Fruit fly (Drosophila melanogaster) whole organism, pupa: ENCODE data around the gene Os-C.

Experiments used
- CG10348 ChIP-seq: fragments of 200-800 bp; sonication (Bioruptor generic); IDR thresholded peaks from 2 replicates; pipeline ENCODE4 v1.3.6; 2022; ENCODE audit warnings: missing biosample characterization, missing genetic modification characterization
- CG12605 ChIP-seq: fragments of 200-800 bp; sonication (Bioruptor generic); IDR thresholded peaks from 2 replicates; pipeline ENCODE4 v1.3.6; 2022; ENCODE audit warnings: missing biosample characterization, missing genetic modification characterization
- CG13204 ChIP-seq: fragments of 200-800 bp; sonication (Bioruptor generic); optimal IDR thresholded peaks from 2 replicates; lab custom pipeline; 2018; ENCODE audit warnings: missing biosample characterization, mild to moderate bottlenecking, missing genetic modification characterization, moderate library complexity
- CG14655 ChIP-seq: fragments of 200-800 bp; sonication (Bioruptor generic); optimal IDR thresholded peaks from 3 replicates; lab custom pipeline; 2017; ENCODE audit warnings: mild to moderate bottlenecking, missing biosample characterization, missing genetic modification reagents, missing genetic modification characterization
- CG15710 ChIP-seq: fragments of 200-800 bp; sonication (Bioruptor generic); optimal IDR thresholded peaks from 2 replicates; lab custom pipeline; 2018; ENCODE audit warnings: missing biosample characterization, mild to moderate bottlenecking, missing genetic modification characterization, moderate library complexity
- CG17806 ChIP-seq: fragments of 200-800 bp; sonication (Bioruptor generic); optimal IDR thresholded peaks from 2 replicates; lab custom pipeline; 2018; ENCODE audit warnings: missing biosample characterization, mild to moderate bottlenecking, missing genetic modification characterization, moderate library complexity
- CG32121 ChIP-seq: fragments of 200-800 bp; sonication (Bioruptor generic); IDR thresholded peaks from 2 replicates; pipeline ENCODE4 v1.3.6; 2022; ENCODE audit warnings: missing biosample characterization, missing genetic modification characterization
- CG34367 ChIP-seq: fragments of 200-800 bp; sonication (Bioruptor generic); optimal IDR thresholded peaks from 2 replicates; lab custom pipeline; 2018; ENCODE audit warnings: missing biosample characterization, mild to moderate bottlenecking, missing genetic modification characterization
- CG4496 ChIP-seq: fragments of 200-800 bp; sonication (Bioruptor generic); IDR thresholded peaks from 3 replicates; pipeline ENCODE4 v1.3.6; 2022; ENCODE audit warnings: missing biosample characterization, missing genetic modification characterization
- CG8159 ChIP-seq: fragments of 200-800 bp; sonication (Bioruptor generic); optimal IDR thresholded peaks from 3 replicates; lab custom pipeline; 2018; ENCODE audit warnings: missing biosample characterization, mild to moderate bottlenecking, missing genetic modification characterization, moderate library complexity
- CG8301 ChIP-seq: fragments of 200-800 bp; sonication (Bioruptor generic); optimal IDR thresholded peaks from 2 replicates; lab custom pipeline; 2018; ENCODE audit warnings: missing biosample characterization, mild to moderate bottlenecking, missing genetic modification characterization
- CG9948 ChIP-seq: fragments of 200-800 bp; sonication (Bioruptor generic); optimal IDR thresholded peaks from 2 replicates; lab custom pipeline; 2018; ENCODE audit warnings: missing biosample characterization, mild to moderate bottlenecking, missing genetic modification characterization, moderate library complexity
- D1 ChIP-seq: fragments of 200-800 bp; sonication (Bioruptor generic); optimal IDR thresholded peaks from 2 replicates; lab custom pipeline; 2018; ENCODE audit warnings: missing biosample characterization, mild to moderate bottlenecking, missing genetic modification characterization, moderate library complexity
- EcR ChIP-seq: fragments of 200-800 bp; sonication (Bioruptor generic); optimal IDR thresholded peaks from 3 replicates; lab custom pipeline; 2019; ENCODE audit warnings: missing biosample characterization, missing genetic modification characterization, mild to moderate bottlenecking, moderate library complexity, missing genetic modification reagents
- Ets98B ChIP-seq: fragments of 200-800 bp; sonication (Bioruptor generic); IDR thresholded peaks from 2 replicates; pipeline ENCODE4 v1.3.6; 2022; ENCODE audit warnings: missing biosample characterization, missing genetic modification characterization
- Pif1A ChIP-seq: fragments of 200-800 bp; sonication (Bioruptor generic); optimal IDR thresholded peaks from 3 replicates; lab custom pipeline; 2016; ENCODE audit warnings: missing biosample characterization, missing genetic modification characterization
- Pif1B ChIP-seq: fragments of 200-800 bp; sonication (Bioruptor generic); optimal IDR thresholded peaks from 3 replicates; lab custom pipeline; 2016; ENCODE audit warnings: missing biosample characterization, missing genetic modification characterization
- Snoo ChIP-seq: fragments of 200-800 bp; sonication (Bioruptor generic); optimal IDR thresholded peaks from 3 replicates; lab custom pipeline; 2017; ENCODE audit warnings: missing biosample characterization, mild to moderate bottlenecking, missing genetic modification characterization, inconsistent platforms
- fd96Ca ChIP-seq: fragments of 200-800 bp; sonication (Bioruptor generic); IDR thresholded peaks from 3 replicates; pipeline ENCODE4 v1.3.6; 2022; ENCODE audit warnings: missing biosample characterization, missing genetic modification characterization
- gl ChIP-seq: fragments of 200-800 bp; sonication (Bioruptor generic); optimal IDR thresholded peaks from 2 replicates; lab custom pipeline; 2018; ENCODE audit warnings: missing biosample characterization, mild to moderate bottlenecking, missing genetic modification characterization
- rn ChIP-seq: fragments of 200-800 bp; sonication (Bioruptor generic); IDR thresholded peaks from 2 replicates; pipeline ENCODE4 v1.3.6; 2022; ENCODE audit warnings: missing biosample characterization, missing genetic modification characterization

Os-C gene

DNA sequence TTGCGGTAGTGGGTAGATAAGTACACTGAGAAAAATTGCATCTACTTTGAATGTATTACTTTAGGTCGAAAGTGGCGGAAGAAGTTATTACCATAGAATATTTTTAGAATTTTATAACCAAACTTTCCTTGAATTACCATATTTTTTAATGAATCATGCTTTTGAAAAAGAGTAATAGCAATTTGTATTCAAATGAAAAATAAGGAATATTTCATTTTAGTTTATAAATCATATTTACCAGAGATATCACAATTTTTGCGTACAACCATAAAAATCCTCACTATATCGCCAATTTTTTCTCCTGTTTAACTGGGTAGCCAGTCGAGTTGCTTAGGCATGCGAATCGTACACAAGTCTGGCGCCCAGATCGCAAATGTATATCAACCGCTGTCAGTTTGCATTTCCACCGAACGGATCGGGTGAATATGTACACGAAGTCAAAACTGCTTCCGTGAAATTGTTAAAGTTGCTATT lies 9.0 kb upstream of the Os-C start:
- TF ChIP-seq CG34367 (peak; percentile 62), CG17806 (tag; lab: Kevin White, UChicago) (peak; percentile 89), CG4496 (GFP tag; lab: Robert Waterston, UW) (peak; percentile 83), Ets98B (GFP tag; lab: Robert Waterston, UW) (peak; percentile 78), CG8301 (tag; lab: Kevin White, UChicago) (peak; percentile 91), CG15710 (tag; lab: Kevin White, UChicago) (peak; percentile 76), CG32121 (GFP tag; lab: Robert Waterston, UW) (peak; percentile 65), Pif1B (GFP tag; lab: Kevin White, UChicago) (peak; percentile 71), CG10348 (0 out of 2 replicates have a peak, but pooled peaks have one; percentile 21), Pif1A (peak; percentile 80), Snoo (tag; lab: Kevin White, UChicago) (peak; percentile 27), CG8159 (tag; lab: Kevin White, UChicago) (peak; percentile 90), CG13204 (GFP tag; lab: Kevin White, UChicago) (peak; percentile 4), gl (peak; percentile 15), fd96Ca (GFP tag; lab: Robert Waterston, UW) (no peak), EcR (GFP tag; lab: Kevin White, UChicago) (no peak), D1 (peak; percentile 47), CG12605 (GFP tag; lab: Robert Waterston, UW) (peak; percentile 63), CG14655 (peak; percentile 93), rn (GFP tag; lab: Robert Waterston, UW) (0 out of 2 replicates have a peak, but pooled peaks have one; percentile 9), CG9948 (tag; lab: Kevin White, UChicago) (peak; percentile 86)

DNA sequence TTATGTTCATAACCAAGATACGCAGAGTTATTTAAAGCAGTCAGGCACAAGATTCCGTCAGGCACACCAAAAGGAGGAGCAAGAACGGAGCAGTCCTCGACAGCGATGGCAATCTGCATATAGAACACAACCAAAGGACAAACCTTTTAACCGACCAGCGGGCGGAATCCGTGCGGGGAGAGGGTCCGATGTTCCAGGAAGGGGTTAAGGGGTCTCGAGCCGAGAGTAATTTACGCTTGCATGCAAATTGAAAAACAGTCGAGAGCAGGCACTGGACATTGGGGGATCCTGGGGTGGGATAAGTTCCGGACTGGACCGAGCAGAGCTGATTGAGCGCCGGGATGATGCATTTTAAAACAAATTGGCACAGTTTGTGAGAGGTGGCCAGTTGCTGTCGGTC lies 8.1 kb upstream of the Os-C start:
- no peak for TF ChIP-seq Snoo (tag; lab: Kevin White, UChicago)
- TF ChIP-seq CG15710 (tag; lab: Kevin White, UChicago): no peak
- TF ChIP-seq CG12605 (GFP tag; lab: Robert Waterston, UW): no peak
- no peak for TF ChIP-seq CG13204 (GFP tag; lab: Kevin White, UChicago)
- no peak for TF ChIP-seq gl
- TF ChIP-seq CG32121 (GFP tag; lab: Robert Waterston, UW): no peak
- TF ChIP-seq Pif1B (GFP tag; lab: Kevin White, UChicago): no peak
- no peak for TF ChIP-seq CG17806 (tag; lab: Kevin White, UChicago)
- no peak for TF ChIP-seq Pif1A
- no peak for TF ChIP-seq CG9948 (tag; lab: Kevin White, UChicago)
- TF ChIP-seq fd96Ca (GFP tag; lab: Robert Waterston, UW): no peak
- no peak for TF ChIP-seq rn (GFP tag; lab: Robert Waterston, UW)

DNA sequence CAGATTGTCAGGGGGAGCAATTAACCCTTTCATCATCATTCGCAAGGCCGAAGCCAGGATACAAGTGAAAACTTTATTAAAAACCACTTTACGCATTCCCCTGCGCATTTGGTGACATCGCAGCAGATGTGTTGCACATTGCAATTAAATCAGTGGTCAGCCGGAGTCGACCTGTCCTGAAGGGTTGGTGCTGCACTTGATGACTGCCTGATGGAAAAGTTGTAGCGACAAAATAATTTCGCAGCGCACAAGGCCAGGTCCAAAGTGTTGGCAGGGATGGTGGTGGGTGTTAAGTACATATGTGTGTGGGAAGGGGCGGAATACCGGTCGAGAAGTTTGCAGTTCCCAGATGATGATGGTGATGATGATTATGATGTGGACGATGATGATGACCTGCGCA lies 6.6 kb upstream of the Os-C start:
- TF ChIP-seq Ets98B (GFP tag; lab: Robert Waterston, UW) (no peak), CG17806 (tag; lab: Kevin White, UChicago) (no peak), Snoo (tag; lab: Kevin White, UChicago) (no peak), CG8301 (tag; lab: Kevin White, UChicago) (no peak), CG32121 (GFP tag; lab: Robert Waterston, UW) (no peak), fd96Ca (GFP tag; lab: Robert Waterston, UW) (no peak), CG4496 (GFP tag; lab: Robert Waterston, UW) (no peak), EcR (GFP tag; lab: Kevin White, UChicago) (no peak), CG10348 (no peak), D1 (no peak), Pif1B (GFP tag; lab: Kevin White, UChicago) (no peak), CG13204 (GFP tag; lab: Kevin White, UChicago) (no peak), CG15710 (tag; lab: Kevin White, UChicago) (no peak), gl (no peak), CG12605 (GFP tag; lab: Robert Waterston, UW) (no peak)
- TF ChIP-seq, all 21 proteins: peak for 0

DNA sequence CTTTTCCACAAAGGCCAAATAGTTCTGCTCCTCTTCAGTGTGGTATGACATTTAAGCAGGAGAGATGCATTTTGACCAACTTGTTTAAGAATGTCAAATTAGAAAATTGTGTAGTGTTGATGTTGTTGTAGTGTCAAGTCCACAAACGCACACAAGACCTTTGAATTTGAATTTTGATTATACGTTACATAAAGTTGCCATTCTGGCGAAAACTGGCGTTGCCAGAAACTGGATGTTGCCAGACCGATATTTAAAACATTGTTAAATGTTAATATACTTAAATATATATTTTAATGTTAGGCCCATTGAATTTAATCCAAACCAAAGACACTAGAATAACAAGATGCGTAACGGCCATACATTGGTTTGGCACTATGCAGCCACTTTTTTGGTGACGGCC lies 5.7 kb upstream of the Os-C start:
- TF ChIP-seq Pif1A (no peak), CG4496 (GFP tag; lab: Robert Waterston, UW) (0 out of 3 replicates have a peak, but pooled peaks have one; percentile 29), D1 (no peak)
- TF ChIP-seq, all 21 proteins: peak for 1

DNA sequence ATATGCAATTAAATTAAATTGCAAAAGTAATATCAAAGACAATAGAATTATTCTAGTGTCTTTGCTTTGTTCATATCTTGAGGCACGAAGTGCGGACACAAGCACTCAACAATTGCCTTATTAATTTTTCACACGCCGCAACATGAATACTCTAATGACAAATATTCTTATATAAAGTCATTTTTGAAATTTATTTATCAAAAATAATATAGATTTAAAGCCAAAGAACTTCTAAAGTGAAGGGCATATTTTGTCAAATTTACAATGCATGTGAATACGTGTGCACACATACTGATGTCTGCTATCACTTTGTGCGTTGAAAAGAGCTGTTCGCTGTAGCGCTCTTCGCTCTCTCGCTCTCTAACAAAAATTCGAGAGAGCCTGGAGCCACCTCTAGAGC lies 4.9 kb upstream of the Os-C start:
- TF ChIP-seq Ets98B (GFP tag; lab: Robert Waterston, UW) (peak; percentile 57), CG32121 (GFP tag; lab: Robert Waterston, UW) (peak; percentile 62; the same call in 1 of the 2 replicates), CG4496 (GFP tag; lab: Robert Waterston, UW) (peak; percentile 73; the same call in 2 of the 3 replicates)

DNA sequence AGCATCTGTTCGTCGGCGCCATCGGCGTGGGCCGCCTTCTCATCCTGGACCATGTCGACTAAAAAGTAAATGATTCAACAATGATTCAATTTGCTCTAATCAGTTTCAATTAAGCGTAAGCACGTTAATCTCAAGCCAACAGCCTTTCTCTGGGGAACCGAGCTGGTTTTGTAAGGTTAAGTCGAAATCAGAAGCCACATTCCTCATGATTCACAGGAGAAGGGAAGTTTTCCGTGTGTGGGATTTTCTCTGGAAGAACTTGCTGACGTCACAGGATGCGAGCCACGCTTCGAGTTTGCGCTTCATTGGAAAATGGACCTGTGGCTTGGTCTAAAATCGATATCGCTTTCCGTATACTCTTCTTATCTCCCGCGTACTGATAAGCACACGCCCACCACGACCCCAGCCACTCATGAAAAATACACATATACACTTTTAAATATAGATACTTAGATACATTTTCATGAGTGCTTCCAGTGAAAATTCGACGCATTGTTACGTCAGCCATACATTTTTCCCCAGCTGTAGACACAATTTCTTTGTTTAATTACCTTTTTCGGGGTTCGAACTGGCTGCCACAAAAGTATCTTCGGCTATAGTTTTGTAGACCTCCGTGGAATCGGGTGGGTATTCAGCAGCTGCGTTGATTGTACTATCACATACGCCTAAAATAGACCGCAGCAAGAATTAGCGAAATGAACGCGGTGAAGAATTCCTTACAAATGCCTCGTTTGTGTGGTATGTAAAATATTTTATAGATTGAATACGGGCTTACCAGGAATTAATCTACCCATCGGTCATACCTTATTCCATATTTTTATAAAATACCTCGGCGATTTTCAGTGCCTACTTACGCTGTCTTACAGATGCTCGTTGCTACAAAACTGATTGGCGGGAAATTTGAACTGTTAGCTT lies 1.5 kb upstream of the Os-C start:
- TF ChIP-seq D1 (no peak), Ets98B (GFP tag; lab: Robert Waterston, UW) (no peak), CG9948 (tag; lab: Kevin White, UChicago) (no peak), CG34367 (peak; percentile 8), CG10348 (no peak), CG4496 (GFP tag; lab: Robert Waterston, UW) (0 out of 3 replicates have a peak, but pooled peaks have one; percentile 31), CG15710 (tag; lab: Kevin White, UChicago) (no peak), CG14655 (no peak), Pif1A (no peak), Snoo (tag; lab: Kevin White, UChicago) (no peak), CG8159 (tag; lab: Kevin White, UChicago) (peak; percentile 16)
- TF ChIP-seq, all 21 proteins: peak for 3
